Fruit fly (Drosophila melanogaster) whole organism, larva: Measurements from ENCODE around the gene CG14153.

Experiments used
- noc ChIP-seq: fragments of 200-800 bp; sonication (Bioruptor generic); optimal IDR thresholded peaks from 3 replicates; lab custom pipeline; 2019; ENCODE audit warnings: missing biosample characterization, mild to moderate bottlenecking, missing genetic modification characterization, moderate library complexity

CG14153 gene

DNA sequence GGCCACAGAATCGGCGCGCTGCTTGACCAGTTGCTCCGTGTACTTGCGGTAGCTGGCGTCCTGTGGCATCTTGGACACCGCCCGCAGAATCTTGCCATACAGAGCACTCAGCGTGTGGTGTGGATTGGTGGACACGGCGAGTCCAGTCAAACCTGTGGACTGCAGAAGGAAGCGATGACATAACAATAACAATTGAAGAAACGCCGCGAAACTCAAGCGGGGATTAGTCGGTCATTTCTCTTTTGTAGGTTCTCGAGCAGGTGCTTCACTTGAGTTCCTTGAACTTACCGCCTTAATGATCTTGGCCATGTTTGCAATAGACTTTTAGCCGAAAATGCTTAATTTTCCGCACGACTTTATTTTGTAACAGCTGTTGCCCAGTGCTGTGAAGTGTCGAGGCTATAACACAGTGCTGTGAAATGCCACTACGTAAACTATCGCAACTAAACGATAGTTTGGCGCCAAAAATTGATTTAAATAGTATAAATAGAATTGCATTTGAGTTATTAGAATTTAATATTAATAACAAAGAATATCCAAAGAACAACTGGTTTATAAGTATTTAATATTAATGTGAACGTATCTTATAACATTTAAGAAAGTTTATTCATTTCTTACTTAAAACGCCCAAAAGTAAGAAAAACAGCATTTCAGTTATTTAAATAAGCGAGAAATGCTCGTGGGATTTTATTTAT, 50.5 kb downstream of the CG14153 start, which contains the start of gene ND-13B:
Gene ND-13B, minus strand, starts transcription at position 400 of the 695 bp plus-strand sequence.
- no peak for TF ChIP-seq noc (tag; lab: Kevin White, UChicago)
